Fruit fly (Drosophila melanogaster) whole organism, prepupa: ENCODE results near the gene osk.

Experiments
- Blimp-1 ChIP-seq: fragments of 200-800 bp; sonication (Bioruptor generic); optimal IDR thresholded peaks from 3 replicates; lab custom pipeline; 2017; ENCODE audit warnings: missing biosample characterization, missing genetic modification characterization, mild to moderate bottlenecking, moderate library complexity, missing genetic modification reagents
- CG10631 ChIP-seq: fragments of 200-800 bp; sonication (Bioruptor generic); optimal IDR thresholded peaks from 2 replicates; lab custom pipeline; 2016; ENCODE audit warnings: missing biosample characterization, missing genetic modification characterization
- CG10669 ChIP-seq: fragments of 200-800 bp; sonication (Bioruptor generic); optimal IDR thresholded peaks from 3 replicates; lab custom pipeline; 2018; ENCODE audit warnings: missing biosample characterization, mild to moderate bottlenecking, missing genetic modification characterization, moderate library complexity
- CG11762 ChIP-seq: fragments of 200-800 bp; sonication (Bioruptor generic); optimal IDR thresholded peaks from 3 replicates; lab custom pipeline; 2016; ENCODE audit warnings: missing biosample characterization, missing genetic modification characterization; ENCODE audit not compliant: insufficient read depth
- CG15336 ChIP-seq: fragments of 200-800 bp; sonication (Bioruptor generic); IDR thresholded peaks from 2 replicates; pipeline ENCODE4 v1.3.6; 2022; ENCODE audit warnings: missing biosample characterization, missing genetic modification characterization
- CG3032 ChIP-seq: fragments of 200-800 bp; optimal IDR thresholded peaks from 2 replicates; lab custom pipeline; 2019; ENCODE audit warnings: missing biosample characterization, mild to moderate bottlenecking, missing genetic modification characterization, moderate library complexity
- CG31627 ChIP-seq: fragments of 200-800 bp; sonication (Bioruptor generic); optimal IDR thresholded peaks from 3 replicates; lab custom pipeline; 2016; ENCODE audit warnings: missing biosample characterization, missing genetic modification characterization
- CG34406 ChIP-seq: fragments of 200-800 bp; sonication (Bioruptor generic); optimal IDR thresholded peaks from 3 replicates; lab custom pipeline; 2016; ENCODE audit warnings: missing biosample characterization, missing genetic modification characterization
- CG3919 ChIP-seq: fragments of 200-800 bp; sonication (Bioruptor generic); optimal IDR thresholded peaks from 3 replicates; lab custom pipeline; 2016; ENCODE audit warnings: missing biosample characterization, missing genetic modification characterization
- CG6163 ChIP-seq: fragments of 200-800 bp; sonication (Bioruptor generic); IDR thresholded peaks from 3 replicates; pipeline ENCODE4 v1.3.6; 2022; ENCODE audit warnings: missing biosample characterization, missing genetic modification characterization
- CG6276 ChIP-seq: fragments of 200-800 bp; sonication (Bioruptor generic); optimal IDR thresholded peaks from 2 replicates; lab custom pipeline; 2017; ENCODE audit warnings: missing biosample characterization, mild to moderate bottlenecking, missing genetic modification characterization
- CG6792 ChIP-seq: fragments of 200-800 bp; sonication (Bioruptor generic); optimal IDR thresholded peaks from 3 replicates; lab custom pipeline; 2016; ENCODE audit warnings: missing biosample characterization, missing genetic modification characterization
- CG6854 ChIP-seq: fragments of 200-800 bp; sonication (Bioruptor generic); optimal IDR thresholded peaks from 2 replicates; lab custom pipeline; 2017; ENCODE audit warnings: missing biosample characterization, mild to moderate bottlenecking, missing genetic modification characterization
- CG7368 ChIP-seq: fragments of 200-800 bp; sonication (Bioruptor generic); optimal IDR thresholded peaks from 3 replicates; lab custom pipeline; 2016; ENCODE audit warnings: missing biosample characterization, missing genetic modification characterization
- CG8119 ChIP-seq: fragments of 200-800 bp; sonication (Bioruptor generic); IDR thresholded peaks from 3 replicates; pipeline ENCODE4 v1.3.6; 2022; ENCODE audit warnings: missing biosample characterization, missing genetic modification characterization
- CG8319 ChIP-seq: fragments of 200-800 bp; sonication (Bioruptor generic); optimal IDR thresholded peaks from 3 replicates; lab custom pipeline; 2016; ENCODE audit warnings: missing biosample characterization, missing genetic modification characterization
- CG8632 ChIP-seq: fragments of 200-800 bp; sonication (Bioruptor generic); optimal IDR thresholded peaks from 3 replicates; lab custom pipeline; 2016; ENCODE audit warnings: missing biosample characterization, missing genetic modification characterization
- Eip78C ChIP-seq: fragments of 200-800 bp; sonication (Bioruptor generic); peaks from one replicate; lab custom pipeline; 2016; ENCODE audit warnings: missing biosample characterization, missing genetic modification characterization
- Eip93F ChIP-seq: fragments of 200-800 bp; sonication (Bioruptor generic); optimal IDR thresholded peaks from 2 replicates; lab custom pipeline; 2016; ENCODE audit warnings: missing biosample characterization, mild to moderate bottlenecking, missing genetic modification characterization
- Ets21C ChIP-seq: fragments of 200-800 bp; sonication (Bioruptor generic); optimal IDR thresholded peaks from 3 replicates; lab custom pipeline; 2016; ENCODE audit warnings: missing biosample characterization, missing genetic modification characterization
- Ets96B ChIP-seq: fragments of 200-800 bp; optimal IDR thresholded peaks from 2 replicates; lab custom pipeline; 2019; ENCODE audit warnings: missing biosample characterization, mild to moderate bottlenecking, missing genetic modification characterization, moderate library complexity
- Gug ChIP-seq: fragments of 200-800 bp; sonication (Bioruptor generic); IDR thresholded peaks from 2 replicates; pipeline ENCODE4 v1.3.6; 2022; ENCODE audit warnings: missing biosample characterization, missing genetic modification characterization
- Hr4 ChIP-seq: fragments of 200-800 bp; sonication (Bioruptor generic); optimal IDR thresholded peaks from 3 replicates; lab custom pipeline; 2016; ENCODE audit warnings: missing biosample characterization, missing genetic modification characterization
- Lpt ChIP-seq: fragments of 200-800 bp; sonication (Bioruptor generic); optimal IDR thresholded peaks from 3 replicates; lab custom pipeline; 2016; ENCODE audit warnings: missing biosample characterization, missing genetic modification characterization
- Smox ChIP-seq: fragments of 200-800 bp; sonication (Bioruptor generic); optimal IDR thresholded peaks from 3 replicates; lab custom pipeline; 2016; ENCODE audit warnings: missing biosample characterization, missing genetic modification characterization
- Sox102F ChIP-seq: fragments of 200-800 bp; sonication (Bioruptor generic); optimal IDR thresholded peaks from 2 replicates; lab custom pipeline; 2016; ENCODE audit warnings: missing biosample characterization, mild to moderate bottlenecking, missing genetic modification characterization
- Sox15 ChIP-seq: fragments of 200-800 bp; sonication (Bioruptor generic); optimal IDR thresholded peaks from 3 replicates; lab custom pipeline; 2016; ENCODE audit warnings: missing biosample characterization, missing genetic modification characterization
- achi ChIP-seq: fragments of 200-800 bp; sonication (Bioruptor generic); optimal IDR thresholded peaks from 3 replicates; lab custom pipeline; 2016; ENCODE audit warnings: missing biosample characterization, missing genetic modification characterization
- eg ChIP-seq: fragments of 200-800 bp; sonication (Bioruptor generic); IDR thresholded peaks from 3 replicates; pipeline ENCODE4 v1.3.6; 2022; ENCODE audit warnings: missing biosample characterization, missing genetic modification characterization
- esn ChIP-seq: fragments of 200-800 bp; sonication (Bioruptor generic); optimal IDR thresholded peaks from 2 replicates; lab custom pipeline; 2016; ENCODE audit warnings: missing biosample characterization, mild to moderate bottlenecking, missing genetic modification characterization, moderate library complexity
- fd85E ChIP-seq: fragments of 200-800 bp; sonication (Bioruptor generic); optimal IDR thresholded peaks from 3 replicates; lab custom pipeline; 2016; ENCODE audit warnings: missing biosample characterization, missing genetic modification characterization
- lz ChIP-seq: fragments of 200-800 bp; sonication (Bioruptor generic); optimal IDR thresholded peaks from 3 replicates; lab custom pipeline; 2016; ENCODE audit warnings: missing biosample characterization, missing genetic modification characterization
- net ChIP-seq: fragments of 200-800 bp; sonication (Bioruptor generic); optimal IDR thresholded peaks from 3 replicates; lab custom pipeline; 2016; ENCODE audit warnings: missing biosample characterization, missing genetic modification characterization
- pdm3 ChIP-seq: fragments of 200-800 bp; sonication (Bioruptor generic); optimal IDR thresholded peaks from 3 replicates; lab custom pipeline; 2016; ENCODE audit warnings: missing biosample characterization, missing genetic modification characterization
- salr ChIP-seq, 2 experiments: fragments of 200-800 bp; sonication (Bioruptor generic); optimal IDR thresholded peaks; 3 replicates each; lab custom pipeline; 2016 to 2018; ENCODE audit warnings: missing biosample characterization in 2 of 2, missing genetic modification characterization in 2 of 2, mild to moderate bottlenecking in 1 of 2
- spab ChIP-seq: fragments of 200-800 bp; sonication (Bioruptor generic); optimal IDR thresholded peaks from 2 replicates; lab custom pipeline; 2017; ENCODE audit warnings: missing biosample characterization, mild to moderate bottlenecking, missing genetic modification characterization, missing genetic modification reagents
- ss ChIP-seq, 2 experiments: fragments of 200-800 bp; sonication (Bioruptor generic); optimal IDR thresholded peaks; 2 replicates in 1 of 2; 3 replicates in 1 of 2; lab custom pipeline; 2017 to 2018; ENCODE audit warnings: mild to moderate bottlenecking in 2 of 2, missing biosample characterization in 2 of 2, missing genetic modification characterization in 2 of 2, moderate library complexity in 1 of 2
- svp ChIP-seq: fragments of 200-800 bp; sonication (Bioruptor generic); peaks from one replicate; lab custom pipeline; 2016; ENCODE audit warnings: missing biosample characterization, missing genetic modification characterization

Gene osk

DNA sequence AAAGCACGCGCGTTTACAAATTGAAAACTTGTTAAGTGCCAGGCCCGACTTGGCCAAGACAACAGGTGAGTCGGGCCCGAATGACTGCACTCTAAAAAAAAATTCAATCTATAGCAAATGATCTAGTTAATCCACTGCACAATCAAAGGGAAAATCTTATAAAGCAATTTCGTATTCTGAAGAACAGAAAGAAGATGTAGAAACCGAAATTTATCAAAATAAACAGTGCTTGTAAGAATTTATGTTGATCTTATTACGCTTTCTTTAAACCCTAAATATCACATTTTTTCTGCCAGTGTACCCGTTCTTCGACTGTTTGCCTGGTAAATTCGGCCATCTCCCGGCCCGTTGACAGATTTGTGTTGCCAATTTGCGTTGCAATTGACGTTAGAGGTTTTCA lies 38.2 kb upstream of the osk start (continued):
- TF ChIP-seq Gug (GFP tag; lab: Robert Waterston, UW) (peak; percentile 62), Ets96B (tag; lab: Kevin White, UChicago) (peak; percentile 25), CG31627 (GFP tag; lab: Kevin White, UChicago) (peak; percentile 66), lz (GFP tag; lab: Kevin White, UChicago) (peak; percentile 68), CG34406 (GFP tag; lab: Kevin White, UChicago) (peak; percentile 60), Sox15 (GFP tag; lab: Kevin White, UChicago) (peak; percentile 12), CG6163 (GFP tag; lab: Robert Waterston, UW) (peak; percentile 82), CG15336 (GFP tag; lab: Robert Waterston, UW) (peak; percentile 86), CG6854 (no peak), pdm3 (peak; percentile 71), CG3032 (peak; percentile 18), Eip93F (GFP tag; lab: Kevin White, UChicago) (no peak), CG3919 (GFP tag; lab: Kevin White, UChicago) (peak; percentile 70), CG10669 (GFP tag; lab: Kevin White, UChicago) (peak; percentile 34), CG10631 (GFP tag; lab: Kevin White, UChicago) (peak; percentile 46), Smox (GFP tag; lab: Kevin White, UChicago) (peak; percentile 59), fd85E (GFP tag; lab: Kevin White, UChicago) (peak; percentile 11), salr (GFP tag; optimal IDR thresholded peaks at IDR 0.05; lab: Kevin White, UChicago) (peak in 1 of 2 experiments; percentile 59), Sox102F (GFP tag; lab: Kevin White, UChicago) (peak; percentile 75), net (GFP tag; lab: Kevin White, UChicago) (peak; percentile 77), CG7368 (GFP tag; lab: Kevin White, UChicago) (peak; percentile 47), CG11762 (GFP tag; lab: Kevin White, UChicago) (peak; percentile 45), esn (GFP tag; lab: Kevin White, UChicago) (peak; percentile 75), Blimp-1 (GFP tag; lab: Kevin White, UChicago) (no peak), CG6792 (GFP tag; lab: Kevin White, UChicago) (peak; percentile 67)

DNA sequence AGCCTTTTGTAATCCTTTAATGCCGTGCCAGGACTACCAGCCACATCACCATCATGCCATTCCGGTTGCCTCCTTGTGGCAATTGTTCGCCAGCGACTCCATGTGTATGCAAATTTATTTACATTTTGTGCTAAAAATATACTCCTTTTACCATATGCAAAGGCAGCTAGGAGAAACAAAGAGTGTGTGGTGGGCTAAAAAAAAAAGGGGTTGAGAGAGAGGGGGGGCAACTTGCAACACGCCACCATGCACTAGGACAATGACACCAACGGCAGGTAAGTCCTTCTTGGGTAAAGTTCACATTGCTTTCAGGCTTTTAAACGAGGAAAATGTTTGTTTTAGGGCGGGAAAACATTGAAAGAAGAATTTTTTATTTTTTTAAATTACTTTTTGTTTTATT lies 20.0 kb upstream of the osk start:
- TF ChIP-seq Lpt, result no peak
- peak; percentile 7 to 73 for TF ChIP-seq ss (GFP tag; optimal IDR thresholded peaks at IDR 0.05; lab: Kevin White, UChicago)
- TF ChIP-seq svp (GFP tag; lab: Kevin White, UChicago), result no peak
- TF ChIP-seq lz (GFP tag; lab: Kevin White, UChicago), result no peak
- no peak for TF ChIP-seq Hr4 (GFP tag; lab: Kevin White, UChicago)
- no peak for TF ChIP-seq Ets21C (GFP tag; lab: Kevin White, UChicago)
- no peak for TF ChIP-seq achi
- no peak for TF ChIP-seq CG8319

DNA sequence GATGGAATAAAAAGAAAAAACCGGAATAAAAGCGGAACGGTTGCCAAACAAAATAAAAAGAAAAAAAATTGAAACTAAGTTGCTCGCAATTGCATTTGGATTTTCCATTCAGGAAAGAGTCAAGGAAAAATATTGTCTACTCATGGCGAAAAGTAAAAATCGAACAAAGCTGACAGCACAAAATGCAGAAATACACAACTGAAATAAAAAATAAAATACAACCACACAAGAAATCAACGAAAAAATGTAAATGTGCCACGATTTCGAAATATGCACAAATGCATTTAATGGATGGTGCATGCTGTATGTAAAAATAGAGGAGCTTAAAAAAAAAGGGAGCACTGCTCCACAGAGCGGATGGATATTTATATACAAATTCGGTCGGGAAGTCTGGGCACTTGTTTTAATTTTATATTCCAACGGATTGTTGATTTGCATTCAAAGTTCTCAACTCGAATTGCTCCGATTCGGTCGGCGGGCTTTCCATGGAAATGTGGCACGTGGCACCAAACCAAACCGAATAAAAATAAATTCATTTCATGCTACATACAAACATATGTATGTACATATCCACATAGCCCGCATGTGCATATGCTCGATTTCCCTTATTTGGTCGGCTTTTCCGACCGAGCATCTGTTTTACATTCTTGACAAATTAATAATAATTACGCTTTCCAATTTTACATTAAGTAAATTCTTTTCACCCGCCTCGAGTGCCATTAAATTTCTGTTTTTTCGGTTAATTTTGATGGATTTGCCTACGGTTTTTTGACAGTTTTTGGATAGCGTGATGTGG lies 19.2 kb upstream of the osk start:
- peak; percentile 10 for TF ChIP-seq Eip78C (GFP tag; lab: Kevin White, UChicago)
- TF ChIP-seq CG31627 (GFP tag; lab: Kevin White, UChicago), result no peak
- TF ChIP-seq CG8632, result no peak
- peak; percentile 50; the same call in 1 of the 3 replicates for TF ChIP-seq eg (GFP tag; lab: Robert Waterston, UW)
- TF ChIP-seq spab (GFP tag; lab: Kevin White, UChicago), result no peak
- TF ChIP-seq CG11762 (GFP tag; lab: Kevin White, UChicago), result no peak
- TF ChIP-seq CG6792 (GFP tag; lab: Kevin White, UChicago), result no peak
- no peak for TF ChIP-seq CG10631 (GFP tag; lab: Kevin White, UChicago)
- no peak for TF ChIP-seq fd85E (GFP tag; lab: Kevin White, UChicago)
- peak; percentile 35; the same call in 1 of the 2 replicates for TF ChIP-seq CG15336 (GFP tag; lab: Robert Waterston, UW)
- TF ChIP-seq CG6276 (GFP tag; lab: Kevin White, UChicago), result peak; percentile 25
- TF ChIP-seq CG8119 (GFP tag; lab: Robert Waterston, UW), result peak; percentile 38; the same call in 1 of the 3 replicates
